Worm (Caenorhabditis elegans) whole organism, late embryonic: Measurements from ENCODE around the gene alfa-1.

Experiments used
- ceh-9 ChIP-seq: sonication (generic microtip); optimal IDR thresholded peaks from 2 replicates; lab custom pipeline; 2016; ENCODE audit warnings: mild to moderate bottlenecking, missing genetic modification characterization, inconsistent platforms, missing compliant biosample characterization
- elt-2 ChIP-seq: sonication (generic microtip); optimal IDR thresholded peaks from 2 replicates; lab custom pipeline; 2016; ENCODE audit warnings: missing genetic modification reagents, missing genetic modification characterization, missing compliant biosample characterization
- fkh-6 ChIP-seq: sonication (generic microtip); optimal IDR thresholded peaks from 2 replicates; lab custom pipeline; 2016; ENCODE audit warnings: missing genetic modification characterization, missing compliant biosample characterization
- gmeb-2 ChIP-seq: sonication (generic microtip); optimal IDR thresholded peaks from 2 replicates; lab custom pipeline; 2016; ENCODE audit warnings: missing genetic modification characterization, inconsistent platforms, missing compliant biosample characterization
- nfya-1 ChIP-seq: sonication (generic microtip); optimal IDR thresholded peaks from 2 replicates; lab custom pipeline; 2017; ENCODE audit warnings: missing genetic modification characterization, mild to moderate bottlenecking, missing compliant biosample characterization, antibody characterized with exemption, moderate library complexity
- nhr-11 ChIP-seq: fragments of 150-350 bp; optimal IDR thresholded peaks from 2 replicates; lab custom pipeline; 2014; ENCODE audit warnings: missing biosample characterization, missing genetic modification characterization
- pha-4 ChIP-seq: fragments of 150-350 bp; optimal IDR thresholded peaks from 2 replicates; lab custom pipeline; 2018; ENCODE audit warnings: missing biosample characterization, missing genetic modification reagents, missing genetic modification characterization
- ref-2 ChIP-seq: sonication (generic microtip); optimal IDR thresholded peaks from 2 replicates; lab custom pipeline; 2016; ENCODE audit warnings: missing genetic modification characterization, missing compliant biosample characterization
- sox-4 ChIP-seq: sonication (generic microtip); optimal IDR thresholded peaks from 2 replicates; lab custom pipeline; 2017; ENCODE audit warnings: mild to moderate bottlenecking, missing genetic modification characterization, inconsistent platforms, missing compliant biosample characterization

ce11 chrII:7616141-7616540, 46.2 kb downstream of the alfa-1 start, which contains the start of gene cdc-42:
- no peak for TF ChIP-seq ceh-9 (tag; lab: Kevin White, UChicago)
- TF ChIP-seq sox-4, result no peak
- TF ChIP-seq nfya-1, result no peak
- TF ChIP-seq pha-4, result no peak
- TF ChIP-seq gmeb-2, result no peak
- no peak for TF ChIP-seq nhr-11 (tag; lab: Kevin White, UChicago)
- TF ChIP-seq elt-2 (tag; lab: Kevin White, UChicago), result no peak
- no peak for TF ChIP-seq ref-2 (tag; lab: Kevin White, UChicago)
- TF ChIP-seq fkh-6 (tag; lab: Kevin White, UChicago), result no peak
